Fruit fly (Drosophila melanogaster) whole organism, prepupa: Measurements from ENCODE around the gene CG14395.
A peak's percentile ranks its signal among the peaks of the same experiment; 100 is the strongest.

Source experiments
- CG10631 ChIP-seq: fragments of 200-800 bp; sonication (Bioruptor generic); optimal IDR thresholded peaks from 2 replicates; lab custom pipeline; 2016; ENCODE audit warnings: missing biosample characterization, missing genetic modification characterization
- CG10669 ChIP-seq: fragments of 200-800 bp; sonication (Bioruptor generic); optimal IDR thresholded peaks from 3 replicates; lab custom pipeline; 2018; ENCODE audit warnings: missing biosample characterization, mild to moderate bottlenecking, missing genetic modification characterization, moderate library complexity
- CG11294 ChIP-seq: fragments of 200-800 bp; sonication (Bioruptor generic); IDR thresholded peaks from 2 replicates; pipeline ENCODE4 v1.3.6; 2022; ENCODE audit warnings: missing biosample characterization, missing genetic modification characterization
- CG1621 ChIP-seq: fragments of 200-800 bp; sonication (Bioruptor generic); optimal IDR thresholded peaks from 3 replicates; lab custom pipeline; 2018; ENCODE audit warnings: missing biosample characterization, mild to moderate bottlenecking, missing genetic modification characterization
- CG32006 ChIP-seq: fragments of 200-800 bp; sonication (Bioruptor generic); optimal IDR thresholded peaks from 3 replicates; lab custom pipeline; 2017; ENCODE audit warnings: missing biosample characterization, mild to moderate bottlenecking, missing genetic modification characterization
- CG34406 ChIP-seq: fragments of 200-800 bp; sonication (Bioruptor generic); optimal IDR thresholded peaks from 3 replicates; lab custom pipeline; 2016; ENCODE audit warnings: missing biosample characterization, missing genetic modification characterization
- CG3919 ChIP-seq: fragments of 200-800 bp; sonication (Bioruptor generic); optimal IDR thresholded peaks from 3 replicates; lab custom pipeline; 2016; ENCODE audit warnings: missing biosample characterization, missing genetic modification characterization
- CG6163 ChIP-seq: fragments of 200-800 bp; sonication (Bioruptor generic); IDR thresholded peaks from 3 replicates; pipeline ENCODE4 v1.3.6; 2022; ENCODE audit warnings: missing biosample characterization, missing genetic modification characterization
- CG6276 ChIP-seq: fragments of 200-800 bp; sonication (Bioruptor generic); optimal IDR thresholded peaks from 2 replicates; lab custom pipeline; 2017; ENCODE audit warnings: missing biosample characterization, mild to moderate bottlenecking, missing genetic modification characterization
- CG6792 ChIP-seq: fragments of 200-800 bp; sonication (Bioruptor generic); optimal IDR thresholded peaks from 3 replicates; lab custom pipeline; 2016; ENCODE audit warnings: missing biosample characterization, missing genetic modification characterization
- CG6808 ChIP-seq: fragments of 200-800 bp; sonication (Bioruptor generic); optimal IDR thresholded peaks from 3 replicates; lab custom pipeline; 2017; ENCODE audit warnings: missing biosample characterization, missing genetic modification characterization, mild to moderate bottlenecking, moderate library complexity, missing genetic modification reagents
- CG6854 ChIP-seq: fragments of 200-800 bp; sonication (Bioruptor generic); optimal IDR thresholded peaks from 2 replicates; lab custom pipeline; 2017; ENCODE audit warnings: missing biosample characterization, mild to moderate bottlenecking, missing genetic modification characterization
- CG8319 ChIP-seq: fragments of 200-800 bp; sonication (Bioruptor generic); optimal IDR thresholded peaks from 3 replicates; lab custom pipeline; 2016; ENCODE audit warnings: missing biosample characterization, missing genetic modification characterization
- Eip75B ChIP-seq: fragments of 200-800 bp; sonication (Bioruptor generic); optimal IDR thresholded peaks from 3 replicates; lab custom pipeline; 2016; ENCODE audit warnings: missing biosample characterization, missing genetic modification characterization
- Eip78C ChIP-seq: fragments of 200-800 bp; sonication (Bioruptor generic); peaks from one replicate; lab custom pipeline; 2016; ENCODE audit warnings: missing biosample characterization, missing genetic modification characterization
- Eip93F ChIP-seq: fragments of 200-800 bp; sonication (Bioruptor generic); optimal IDR thresholded peaks from 2 replicates; lab custom pipeline; 2016; ENCODE audit warnings: missing biosample characterization, mild to moderate bottlenecking, missing genetic modification characterization
- Ets21C ChIP-seq: fragments of 200-800 bp; sonication (Bioruptor generic); optimal IDR thresholded peaks from 3 replicates; lab custom pipeline; 2016; ENCODE audit warnings: missing biosample characterization, missing genetic modification characterization
- Ets96B ChIP-seq: fragments of 200-800 bp; optimal IDR thresholded peaks from 2 replicates; lab custom pipeline; 2019; ENCODE audit warnings: missing biosample characterization, mild to moderate bottlenecking, missing genetic modification characterization, moderate library complexity
- Gug ChIP-seq: fragments of 200-800 bp; sonication (Bioruptor generic); IDR thresholded peaks from 2 replicates; pipeline ENCODE4 v1.3.6; 2022; ENCODE audit warnings: missing biosample characterization, missing genetic modification characterization
- Hr38 ChIP-seq: sonication (Bioruptor generic); optimal IDR thresholded peaks from 2 replicates; lab custom pipeline; 2016; ENCODE audit warnings: missing biosample characterization, missing genetic modification characterization
- Hr39 ChIP-seq: fragments of 200-800 bp; sonication (Bioruptor generic); optimal IDR thresholded peaks from 2 replicates; lab custom pipeline; 2016; ENCODE audit warnings: missing biosample characterization, missing genetic modification characterization
- Hr4 ChIP-seq: fragments of 200-800 bp; sonication (Bioruptor generic); optimal IDR thresholded peaks from 3 replicates; lab custom pipeline; 2016; ENCODE audit warnings: missing biosample characterization, missing genetic modification characterization
- Met ChIP-seq: fragments of 200-800 bp; sonication (Bioruptor generic); optimal IDR thresholded peaks from 3 replicates; lab custom pipeline; 2016; ENCODE audit warnings: missing biosample characterization, missing genetic modification characterization
- OdsH ChIP-seq: fragments of 200-800 bp; sonication (Bioruptor generic); optimal IDR thresholded peaks from 3 replicates; lab custom pipeline; 2016; ENCODE audit warnings: missing biosample characterization, missing genetic modification characterization
- Smox ChIP-seq: fragments of 200-800 bp; sonication (Bioruptor generic); optimal IDR thresholded peaks from 3 replicates; lab custom pipeline; 2016; ENCODE audit warnings: missing biosample characterization, missing genetic modification characterization
- Sox14 ChIP-seq: fragments of 200-800 bp; sonication (Bioruptor generic); optimal IDR thresholded peaks from 3 replicates; lab custom pipeline; 2016; ENCODE audit warnings: missing biosample characterization, missing genetic modification characterization
- Sox15 ChIP-seq: fragments of 200-800 bp; sonication (Bioruptor generic); optimal IDR thresholded peaks from 3 replicates; lab custom pipeline; 2016; ENCODE audit warnings: missing biosample characterization, missing genetic modification characterization
- acj6 ChIP-seq: fragments of 200-800 bp; sonication (Bioruptor generic); optimal IDR thresholded peaks from 3 replicates; lab custom pipeline; 2016; ENCODE audit warnings: missing biosample characterization, missing genetic modification characterization
- dac ChIP-seq: fragments of 200-800 bp; sonication (Bioruptor generic); optimal IDR thresholded peaks from 2 replicates; lab custom pipeline; 2017; ENCODE audit warnings: missing biosample characterization, mild to moderate bottlenecking, missing genetic modification characterization
- eg ChIP-seq: fragments of 200-800 bp; sonication (Bioruptor generic); IDR thresholded peaks from 3 replicates; pipeline ENCODE4 v1.3.6; 2022; ENCODE audit warnings: missing biosample characterization, missing genetic modification characterization
- esn ChIP-seq: fragments of 200-800 bp; sonication (Bioruptor generic); optimal IDR thresholded peaks from 2 replicates; lab custom pipeline; 2016; ENCODE audit warnings: missing biosample characterization, mild to moderate bottlenecking, missing genetic modification characterization, moderate library complexity
- fd59A ChIP-seq: fragments of 200-800 bp; sonication (Bioruptor generic); optimal IDR thresholded peaks from 2 replicates; lab custom pipeline; 2017; ENCODE audit warnings: missing biosample characterization, mild to moderate bottlenecking, missing genetic modification characterization, missing genetic modification reagents
- fkh ChIP-seq: fragments of 200-800 bp; sonication (Bioruptor generic); optimal IDR thresholded peaks from 3 replicates; lab custom pipeline; 2017; ENCODE audit warnings: missing biosample characterization, mild to moderate bottlenecking, missing genetic modification characterization, moderate library complexity
- net ChIP-seq: fragments of 200-800 bp; sonication (Bioruptor generic); optimal IDR thresholded peaks from 3 replicates; lab custom pipeline; 2016; ENCODE audit warnings: missing biosample characterization, missing genetic modification characterization
- spab ChIP-seq: fragments of 200-800 bp; sonication (Bioruptor generic); optimal IDR thresholded peaks from 2 replicates; lab custom pipeline; 2017; ENCODE audit warnings: missing biosample characterization, mild to moderate bottlenecking, missing genetic modification characterization, missing genetic modification reagents
- ss ChIP-seq, 2 experiments: fragments of 200-800 bp; sonication (Bioruptor generic); optimal IDR thresholded peaks; 2 replicates in 1 of 2; 3 replicates in 1 of 2; lab custom pipeline; 2017 to 2018; ENCODE audit warnings: mild to moderate bottlenecking in 2 of 2, missing biosample characterization in 2 of 2, missing genetic modification characterization in 2 of 2, moderate library complexity in 1 of 2
- svp ChIP-seq: fragments of 200-800 bp; sonication (Bioruptor generic); peaks from one replicate; lab custom pipeline; 2016; ENCODE audit warnings: missing biosample characterization, missing genetic modification characterization
- topi ChIP-seq: fragments of 200-800 bp; sonication (Bioruptor generic); optimal IDR thresholded peaks from 3 replicates; lab custom pipeline; 2016; ENCODE audit warnings: missing biosample characterization, missing genetic modification characterization
- vri ChIP-seq: fragments of 200-800 bp; sonication (Bioruptor generic); optimal IDR thresholded peaks from 3 replicates; lab custom pipeline; 2016; ENCODE audit warnings: missing biosample characterization, mild to moderate bottlenecking, missing genetic modification characterization

Gene CG14395

DNA sequence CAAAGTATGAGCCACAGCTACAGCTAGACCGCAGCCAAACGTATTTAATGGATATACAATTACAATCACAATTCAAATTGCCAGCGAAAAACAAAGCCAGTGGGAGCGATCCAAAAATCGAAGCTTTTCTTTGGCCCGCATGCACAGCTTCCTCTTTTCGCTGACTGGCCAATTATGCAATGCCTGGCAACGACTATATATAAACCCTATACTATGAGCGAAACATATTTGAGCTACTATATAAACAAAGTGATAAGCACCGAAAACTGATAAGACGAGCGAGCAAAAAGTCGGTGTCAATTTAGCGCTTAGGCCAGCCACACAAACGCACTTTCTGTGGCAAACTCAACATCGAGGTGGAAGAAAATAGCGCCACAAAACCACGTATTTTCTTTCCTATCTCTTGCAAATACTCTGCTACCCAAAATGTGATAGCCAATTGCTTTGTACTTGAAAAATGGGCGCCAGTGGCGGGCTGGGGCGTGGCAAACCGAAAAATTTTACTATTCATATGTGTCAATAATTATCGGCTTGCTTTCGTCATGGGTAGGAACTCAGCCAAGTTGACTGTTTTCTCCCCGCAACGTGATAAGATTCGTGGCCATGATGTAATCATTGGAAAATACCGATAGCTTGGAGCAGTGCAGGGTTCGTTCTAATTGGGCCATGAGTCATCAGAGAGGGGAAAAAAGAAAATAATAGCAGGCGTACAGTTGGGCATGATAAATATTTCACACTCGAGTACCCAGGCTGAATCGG, 37.2 kb downstream of the CG14395 start:
- TF ChIP-seq Ets96B (tag; lab: Kevin White, UChicago) (no peak), Sox14 (no peak), CG8319 (GFP tag; lab: Kevin White, UChicago) (no peak), Sox15 (GFP tag; lab: Kevin White, UChicago) (no peak), Eip75B (no peak), eg (GFP tag; lab: Robert Waterston, UW) (no peak), Eip93F (GFP tag; lab: Kevin White, UChicago) (peak; percentile 29), Met (GFP tag; lab: Kevin White, UChicago) (no peak), spab (GFP tag; lab: Kevin White, UChicago) (no peak), vri (peak; percentile 88), Hr4 (no peak), CG6808 (GFP tag; lab: Kevin White, UChicago) (no peak), ss (GFP tag; optimal IDR thresholded peaks at IDR 0.05; lab: Kevin White, UChicago) (no peak), Gug (GFP tag; lab: Robert Waterston, UW) (no peak), esn (GFP tag; lab: Kevin White, UChicago) (no peak), Hr39 (no peak), Ets21C (GFP tag; lab: Kevin White, UChicago) (no peak), net (GFP tag; lab: Kevin White, UChicago) (no peak), CG11294 (GFP tag; lab: Robert Waterston, UW) (no peak), fkh (GFP tag; lab: Kevin White, UChicago) (peak; percentile 75), CG6163 (GFP tag; lab: Robert Waterston, UW) (no peak), CG10669 (GFP tag; lab: Kevin White, UChicago) (no peak), svp (GFP tag; lab: Kevin White, UChicago) (peak; percentile 51), CG3919 (GFP tag; lab: Kevin White, UChicago) (no peak), Smox (no peak), Eip78C (peak; percentile 26), fd59A (GFP tag; lab: Kevin White, UChicago) (no peak), topi (GFP tag; lab: Kevin White, UChicago) (no peak), acj6 (GFP tag; lab: Kevin White, UChicago) (no peak)
- TF ChIP-seq, all 60 proteins: peak for 5

DNA sequence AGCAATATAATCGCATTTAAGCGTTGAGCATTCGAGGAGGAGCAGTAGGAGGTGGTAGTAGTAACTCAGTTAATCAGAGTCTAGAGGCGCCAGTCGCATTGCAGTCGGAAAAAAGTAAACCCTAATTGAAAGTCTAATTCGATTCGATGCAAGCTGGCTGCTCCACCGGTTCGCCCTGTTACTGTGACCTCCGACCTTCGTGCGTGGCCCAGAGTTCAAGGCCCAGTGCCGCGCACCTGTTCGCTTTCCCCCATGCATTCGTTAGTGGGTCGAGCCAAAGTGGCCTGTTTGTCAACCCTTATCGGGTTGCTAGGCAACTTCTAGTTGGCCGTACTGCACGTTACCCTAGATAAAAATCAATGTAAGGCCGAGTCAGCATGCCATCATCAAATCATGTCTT, 37.8 kb downstream of the CG14395 start:
- TF ChIP-seq spab (GFP tag; lab: Kevin White, UChicago) (no peak), svp (GFP tag; lab: Kevin White, UChicago) (peak; percentile 15)

DNA sequence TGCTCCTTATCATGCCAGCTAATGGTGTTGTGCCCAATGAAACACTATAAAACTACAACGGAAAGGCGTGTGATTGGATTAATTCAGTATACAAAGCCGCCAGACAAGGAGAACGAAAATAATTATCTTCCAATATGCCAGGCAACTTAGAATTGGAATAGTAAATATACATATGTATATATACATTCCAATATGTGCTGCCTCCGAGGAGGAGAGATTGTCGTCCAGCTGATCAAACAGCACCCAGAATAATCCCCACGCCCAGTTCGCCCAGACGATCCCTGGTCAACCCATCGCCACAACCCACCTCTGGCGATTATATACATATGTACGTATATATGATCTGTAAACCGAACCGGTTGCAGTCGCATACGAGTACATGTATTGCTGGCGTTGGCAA, 38.6 kb downstream of the CG14395 start:
- TF ChIP-seq OdsH (no peak), fkh (GFP tag; lab: Kevin White, UChicago) (peak; percentile 58)

DNA sequence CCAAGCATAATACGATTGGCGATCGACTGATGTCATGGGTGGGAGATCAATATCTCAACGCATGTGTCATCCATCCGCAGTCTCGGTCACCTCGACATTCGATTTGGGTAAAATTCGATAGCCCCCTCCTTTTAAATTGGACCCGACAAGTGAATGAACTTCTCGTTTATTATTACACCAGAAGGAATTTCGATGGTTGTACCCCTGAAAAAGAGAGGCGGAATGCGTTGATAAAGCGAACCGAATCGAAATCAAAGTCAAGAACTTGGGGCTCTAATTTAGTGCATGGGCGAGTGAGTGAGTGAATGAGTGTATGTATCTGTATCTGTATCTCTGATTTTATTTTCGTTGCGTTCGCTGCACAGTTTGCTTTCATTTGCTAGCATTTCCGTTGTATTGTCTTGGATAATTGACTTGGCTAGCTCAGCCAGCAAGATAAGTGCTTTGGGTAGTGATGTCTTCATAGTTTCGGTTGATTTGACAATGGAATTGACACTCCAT, 39.4 kb downstream of the CG14395 start:
- TF ChIP-seq CG6792 (no peak), CG34406 (no peak), Hr4 (no peak), CG32006 (GFP tag; lab: Kevin White, UChicago) (no peak), vri (peak; percentile 63), Hr39 (no peak), CG6276 (GFP tag; lab: Kevin White, UChicago) (no peak)
- TF ChIP-seq, all 60 proteins: peak for 1

DNA sequence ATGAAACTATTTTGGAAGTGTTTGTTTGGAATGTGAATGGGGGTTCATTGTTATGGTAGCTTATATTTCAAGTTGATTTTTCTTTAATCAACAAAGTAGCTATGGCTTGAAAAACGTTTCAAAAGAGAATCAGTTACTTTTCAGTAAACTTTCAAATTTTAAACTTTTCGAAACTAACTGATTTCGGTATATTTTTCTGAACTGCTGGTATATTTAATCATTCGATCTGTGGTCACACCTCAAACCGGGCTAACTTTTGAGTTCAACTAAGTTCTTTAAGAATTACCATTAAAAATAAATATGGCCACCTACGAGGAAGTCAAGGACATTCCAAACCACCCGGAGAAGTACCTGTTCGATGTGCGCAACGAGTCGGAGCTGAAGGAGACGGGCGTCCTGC, 42.2 kb downstream of the CG14395 start, which contains the start of gene CG12279:
Gene CG12279, plus strand, starts transcription at position 234 of the 400 bp plus-strand sequence.
- TF ChIP-seq CG1621 (tag; lab: Kevin White, UChicago), result no peak
- no peak for TF ChIP-seq dac (GFP tag; lab: Kevin White, UChicago)
- TF ChIP-seq CG6854, result no peak
- no peak for TF ChIP-seq svp (GFP tag; lab: Kevin White, UChicago)
- TF ChIP-seq fd59A (GFP tag; lab: Kevin White, UChicago), result no peak
- TF ChIP-seq Hr38, result no peak
- no peak for TF ChIP-seq CG10631
- no peak for TF ChIP-seq CG3919 (GFP tag; lab: Kevin White, UChicago)
